Fruit fly (Drosophila melanogaster) whole organism, embryonic: ENCODE measurements around the gene Dtg.
A peak's percentile ranks its signal among the peaks of the same experiment; 100 is the strongest.

Experiments
- BtbVII ChIP-seq: fragments of 200-800 bp; sonication (Bioruptor generic); optimal IDR thresholded peaks from 3 replicates; lab custom pipeline; 2017; ENCODE audit warnings: missing biosample characterization, mild to moderate bottlenecking, missing genetic modification characterization
- Bteb2 ChIP-seq: fragments of 200-800 bp; sonication (Bioruptor generic); optimal IDR thresholded peaks from 2 replicates; lab custom pipeline; 2016; ENCODE audit warnings: missing biosample characterization, missing genetic modification characterization
- CG10543 ChIP-seq: fragments of 200-800 bp; sonication (Bioruptor generic); optimal IDR thresholded peaks from 3 replicates; lab custom pipeline; 2017; ENCODE audit warnings: missing biosample characterization, mild to moderate bottlenecking, missing genetic modification characterization, moderate library complexity
- CG11085 ChIP-seq: fragments of 200-800 bp; sonication (Bioruptor generic); IDR thresholded peaks from 2 replicates; pipeline ENCODE4 v1.3.6; 2022; ENCODE audit warnings: missing biosample characterization, missing genetic modification characterization
- CG12155 ChIP-seq: fragments of 200-800 bp; sonication (Bioruptor generic); optimal IDR thresholded peaks from 3 replicates; lab custom pipeline; 2016; ENCODE audit warnings: missing biosample characterization, missing genetic modification characterization
- CG12219 ChIP-seq: fragments of 200-800 bp; sonication (Bioruptor generic); optimal IDR thresholded peaks from 3 replicates; lab custom pipeline; 2018; ENCODE audit warnings: missing biosample characterization, mild to moderate bottlenecking, missing genetic modification characterization
- CG12769 ChIP-seq: fragments of 200-800 bp; sonication (Bioruptor generic); optimal IDR thresholded peaks from 2 replicates; lab custom pipeline; 2019; ENCODE audit warnings: missing biosample characterization, mild to moderate bottlenecking, missing genetic modification characterization, moderate library complexity
- CG13123 ChIP-seq: fragments of 200-800 bp; sonication (Bioruptor generic); optimal IDR thresholded peaks from 2 replicates; lab custom pipeline; 2016; ENCODE audit warnings: missing biosample characterization, missing genetic modification characterization
- CG13296 ChIP-seq: fragments of 200-800 bp; sonication (Bioruptor generic); optimal IDR thresholded peaks from 3 replicates; lab custom pipeline; 2018; ENCODE audit warnings: missing biosample characterization, mild to moderate bottlenecking, missing genetic modification characterization
- CG14014 ChIP-seq: fragments of 200-800 bp; sonication (Bioruptor generic); IDR thresholded peaks from 2 replicates; pipeline ENCODE4 v1.3.6; 2022; ENCODE audit warnings: missing biosample characterization, missing genetic modification characterization
- CG17186 ChIP-seq: fragments of 200-800 bp; sonication (Bioruptor generic); optimal IDR thresholded peaks from 3 replicates; lab custom pipeline; 2017; ENCODE audit warnings: missing biosample characterization, missing genetic modification reagents, missing genetic modification characterization
- CG17328 ChIP-seq: fragments of 200-800 bp; sonication (Bioruptor generic); IDR thresholded peaks from 2 replicates; pipeline ENCODE4 v1.3.6; 2022; ENCODE audit warnings: missing biosample characterization, missing genetic modification characterization
- CG1792 ChIP-seq: fragments of 200-800 bp; sonication (Bioruptor generic); optimal IDR thresholded peaks from 2 replicates; lab custom pipeline; 2016; ENCODE audit warnings: missing biosample characterization, missing genetic modification characterization
- CG2129 ChIP-seq: fragments of 200-800 bp; sonication (Bioruptor generic); IDR thresholded peaks from 2 replicates; pipeline ENCODE4 v1.3.6; 2022; ENCODE audit warnings: missing biosample characterization, missing genetic modification characterization; ENCODE audit not compliant: partially characterized antibody
- CG2875 ChIP-seq: fragments of 200-800 bp; sonication (Bioruptor generic); optimal IDR thresholded peaks from 2 replicates; lab custom pipeline; 2017; ENCODE audit warnings: missing biosample characterization, mild to moderate bottlenecking, missing genetic modification characterization, missing genetic modification reagents
- CG3281 ChIP-seq: fragments of 200-800 bp; sonication (Bioruptor generic); optimal IDR thresholded peaks from 3 replicates; lab custom pipeline; 2017; ENCODE audit warnings: missing biosample characterization, mild to moderate bottlenecking, missing genetic modification characterization
- CG33213 ChIP-seq: fragments of 200-800 bp; sonication (Bioruptor generic); optimal IDR thresholded peaks from 3 replicates; lab custom pipeline; 2016; ENCODE audit warnings: missing biosample characterization, missing genetic modification characterization
- CG5245 ChIP-seq: fragments of 200-800 bp; sonication (Bioruptor generic); optimal IDR thresholded peaks from 3 replicates; lab custom pipeline; 2016; ENCODE audit warnings: missing biosample characterization, missing genetic modification characterization
- CG7372 ChIP-seq: fragments of 200-800 bp; sonication (Bioruptor generic); IDR thresholded peaks from 2 replicates; pipeline ENCODE4 v1.3.6; 2022; ENCODE audit warnings: missing biosample characterization, missing genetic modification characterization
- CG7839 ChIP-seq: fragments of 200-800 bp; sonication (Bioruptor generic); optimal IDR thresholded peaks from 3 replicates; lab custom pipeline; 2018; ENCODE audit warnings: missing biosample characterization, mild to moderate bottlenecking, missing genetic modification characterization, moderate library complexity
- Dad ChIP-seq: fragments of 200-800 bp; sonication (Bioruptor generic); optimal IDR thresholded peaks from 3 replicates; lab custom pipeline; 2016; ENCODE audit warnings: missing biosample characterization, missing genetic modification characterization
- ERR ChIP-seq: fragments of 200-800 bp; sonication (Bioruptor generic); optimal IDR thresholded peaks from 2 replicates; lab custom pipeline; 2016; ENCODE audit warnings: missing biosample characterization, missing genetic modification characterization
- Eip74EF ChIP-seq, 2 experiments: fragments of 200-800 bp in 1 of 2; fragments of >200 bp in 1 of 2; sonication (Bioruptor generic) in 1 of 2; optimal IDR thresholded peaks; 2 replicates each; lab custom pipeline; 2017 to 2019; ENCODE audit warnings: missing biosample characterization in 2 of 2, missing genetic modification characterization in 2 of 2, mild to moderate bottlenecking in 1 of 2, moderate library complexity in 1 of 2
- Fer2 ChIP-seq: fragments of 200-800 bp; sonication (Bioruptor generic); optimal IDR thresholded peaks from 2 replicates; lab custom pipeline; 2018; ENCODE audit warnings: missing biosample characterization, mild to moderate bottlenecking, missing genetic modification characterization, moderate library complexity
- Hand ChIP-seq: fragments of 200-800 bp; sonication (Bioruptor generic); optimal IDR thresholded peaks from 2 replicates; lab custom pipeline; 2017; ENCODE audit warnings: mild to moderate bottlenecking, missing biosample characterization, missing genetic modification reagents, missing genetic modification characterization
- Hr78 ChIP-seq, 2 experiments: fragments of 200-800 bp in 1 of 2; fragments of >200 bp in 1 of 2; sonication (Bioruptor generic) in 1 of 2; optimal IDR thresholded peaks; 2 replicates each; lab custom pipeline; 2017 to 2019; ENCODE audit warnings: missing biosample characterization in 2 of 2, missing genetic modification characterization in 2 of 2, mild to moderate bottlenecking in 1 of 2, moderate library complexity in 1 of 2
- Lhr ChIP-seq: fragments of 200-800 bp; sonication (Bioruptor generic); optimal IDR thresholded peaks from 3 replicates; lab custom pipeline; 2017; ENCODE audit warnings: mild to moderate bottlenecking, missing biosample characterization, missing genetic modification reagents, missing genetic modification characterization
- Med ChIP-seq: fragments of 200-800 bp; sonication (Bioruptor generic); peaks from one replicate; lab custom pipeline; 2016; ENCODE audit warnings: missing biosample characterization, missing genetic modification characterization, mild to moderate bottlenecking, inconsistent platforms, moderate library complexity
- Mrtf ChIP-seq: fragments of 200-800 bp; sonication (Bioruptor generic); IDR thresholded peaks from 3 replicates; pipeline ENCODE4 v1.3.6; 2022; ENCODE audit warnings: missing biosample characterization, missing genetic modification characterization
- NFAT ChIP-seq: fragments of 200-800 bp; sonication (Bioruptor generic); IDR thresholded peaks from 2 replicates; pipeline ENCODE4 v1.3.6; 2022; ENCODE audit warnings: missing biosample characterization, missing genetic modification characterization
- Nf-YC ChIP-seq: fragments of 200-800 bp; optimal IDR thresholded peaks from 3 replicates; lab custom pipeline; 2019; ENCODE audit warnings: missing biosample characterization, mild to moderate bottlenecking, missing genetic modification characterization, moderate library complexity
- PHDP ChIP-seq: fragments of 200-800 bp; sonication (Bioruptor generic); optimal IDR thresholded peaks from 3 replicates; lab custom pipeline; 2018; ENCODE audit warnings: missing biosample characterization, mild to moderate bottlenecking, missing genetic modification characterization, moderate library complexity
- Pdp1 ChIP-seq, 2 experiments: fragments of 200-800 bp; sonication (Bioruptor generic); optimal IDR thresholded peaks; 3 replicates each; lab custom pipeline; 2016; ENCODE audit warnings: missing biosample characterization in 2 of 2, missing genetic modification characterization in 2 of 2, mild to moderate bottlenecking in 1 of 2, moderate library complexity in 1 of 2
- Ptx1 ChIP-seq: fragments of 200-800 bp; sonication (Bioruptor generic); IDR thresholded peaks from 2 replicates; pipeline ENCODE4 v1.3.6; 2022; ENCODE audit warnings: missing biosample characterization, missing genetic modification characterization
- Six4 ChIP-seq: fragments of 200-800 bp; sonication (Bioruptor generic); optimal IDR thresholded peaks from 2 replicates; lab custom pipeline; 2016; ENCODE audit warnings: missing biosample characterization, missing genetic modification characterization
- ac ChIP-seq: fragments of 200-800 bp; sonication (Bioruptor generic); optimal IDR thresholded peaks from 3 replicates; lab custom pipeline; 2017; ENCODE audit warnings: missing biosample characterization, mild to moderate bottlenecking, missing genetic modification characterization
- cg ChIP-seq: fragments of 200-800 bp; sonication (Bioruptor generic); optimal IDR thresholded peaks from 3 replicates; lab custom pipeline; 2019; ENCODE audit warnings: missing biosample characterization, mild to moderate bottlenecking, missing genetic modification characterization, moderate library complexity
- ems ChIP-seq: fragments of 200-800 bp; sonication (Bioruptor generic); optimal IDR thresholded peaks from 3 replicates; lab custom pipeline; 2016; ENCODE audit warnings: missing biosample characterization, missing genetic modification characterization
- fu2 ChIP-seq: fragments of 200-800 bp; sonication (Bioruptor generic); optimal IDR thresholded peaks from 2 replicates; lab custom pipeline; 2016; ENCODE audit warnings: missing biosample characterization, missing genetic modification characterization
- grn ChIP-seq: fragments of 200-800 bp; sonication (Bioruptor generic); optimal IDR thresholded peaks from 3 replicates; lab custom pipeline; 2017; ENCODE audit warnings: missing biosample characterization, missing genetic modification characterization
- h ChIP-seq: fragments of >200 bp; optimal IDR thresholded peaks from 2 replicates; lab custom pipeline; 2017
- lmd ChIP-seq: fragments of 200-800 bp; sonication (Bioruptor generic); IDR thresholded peaks from 2 replicates; pipeline ENCODE4 v1.3.6; 2022; ENCODE audit warnings: missing biosample characterization, missing genetic modification characterization
- lov ChIP-seq, 2 experiments: fragments of 200-800 bp in 1 of 2; fragments of >200 bp in 1 of 2; sonication (Bioruptor generic) in 1 of 2; IDR thresholded peaks in 1 of 2; optimal IDR thresholded peaks in 1 of 2; 2 replicates in 1 of 2; 3 replicates in 1 of 2; pipeline versions ENCODE4 v1.3.6 to Lab custom; 2017 to 2022; ENCODE audit warnings: missing biosample characterization in 1 of 2, missing genetic modification characterization in 1 of 2
- psq ChIP-seq: fragments of 200-800 bp; sonication (Bioruptor generic); optimal IDR thresholded peaks from 2 replicates; lab custom pipeline; 2017; ENCODE audit warnings: missing biosample characterization, missing genetic modification characterization
- pum ChIP-seq: fragments of 200-800 bp; sonication (Bioruptor generic); optimal IDR thresholded peaks from 2 replicates; lab custom pipeline; 2016; ENCODE audit warnings: missing biosample characterization, missing genetic modification characterization
- sqz ChIP-seq: fragments of 200-800 bp; sonication (Bioruptor generic); optimal IDR thresholded peaks from 3 replicates; lab custom pipeline; 2018; ENCODE audit warnings: missing biosample characterization, mild to moderate bottlenecking, missing genetic modification characterization
- stc ChIP-seq: fragments of 200-800 bp; sonication (Bioruptor generic); IDR thresholded peaks from 2 replicates; pipeline ENCODE4 v1.3.6; 2022; ENCODE audit warnings: missing biosample characterization, missing genetic modification characterization
- tgo ChIP-seq: fragments of 200-800 bp; sonication (Bioruptor generic); IDR thresholded peaks from 3 replicates; pipeline ENCODE4 v1.3.6; 2022; ENCODE audit warnings: missing biosample characterization, missing genetic modification characterization
- unc-4 ChIP-seq: fragments of 200-800 bp; sonication (Bioruptor generic); IDR thresholded peaks from 2 replicates; pipeline ENCODE4 v1.3.6; 2022; ENCODE audit warnings: missing biosample characterization, missing genetic modification characterization; ENCODE audit not compliant: partially characterized antibody
- usp ChIP-seq: fragments of >200 bp; optimal IDR thresholded peaks from 2 replicates; lab custom pipeline; 2017; ENCODE audit warnings: missing biosample characterization, missing genetic modification characterization
- wdn ChIP-seq: fragments of 200-800 bp; sonication (Bioruptor generic); IDR thresholded peaks from 2 replicates; pipeline ENCODE4 v1.3.6; 2022; ENCODE audit warnings: missing biosample characterization, missing genetic modification characterization
- zen ChIP-seq: fragments of 200-800 bp; sonication (Bioruptor generic); optimal IDR thresholded peaks from 3 replicates; lab custom pipeline; 2018; ENCODE audit warnings: missing biosample characterization, mild to moderate bottlenecking, missing genetic modification characterization, moderate library complexity

Dtg gene

dm6 chr3R:12701257-12701656 lies 53.4 kb downstream of the Dtg start (continued):
- TF ChIP-seq CG2875 (GFP tag; lab: Kevin White, UChicago) (peak; percentile 26), Lhr (GFP tag; lab: Kevin White, UChicago) (no peak), CG13123 (GFP tag; lab: Kevin White, UChicago) (no peak), CG10543 (no peak), lov (optimal IDR thresholded peaks at IDR 0.05; lab: Kevin White, UChicago) (no peak), lov (GFP tag; IDR thresholded peaks at IDR 0.05; lab: Robert Waterston, UW) (no peak), Eip74EF (GFP tag; optimal IDR thresholded peaks at IDR 0.05; lab: Kevin White, UChicago) (peak in 1 of 2 experiments; percentile 15), ems (no peak), CG3281 (GFP tag; lab: Kevin White, UChicago) (no peak), Pdp1 (GFP tag; optimal IDR thresholded peaks at IDR 0.05; lab: Kevin White, UChicago) (no peak), CG17328 (GFP tag; lab: Robert Waterston, UW) (peak; percentile 16; the same call in 1 of the 2 replicates), pum (no peak), CG1792 (GFP tag; lab: Kevin White, UChicago) (no peak), CG5245 (GFP tag; lab: Kevin White, UChicago) (no peak), CG13296 (no peak), lmd (GFP tag; lab: Robert Waterston, UW) (no peak), CG12219 (GFP tag; lab: Kevin White, UChicago) (no peak), NFAT (no peak), PHDP (no peak), unc-4 (GFP tag; lab: Robert Waterston, UW) (no peak), CG33213 (GFP tag; lab: Kevin White, UChicago) (no peak), Bteb2 (GFP tag; lab: Kevin White, UChicago) (no peak), Hand (no peak), ac (GFP tag; lab: Kevin White, UChicago) (no peak), Dad (GFP tag; lab: Kevin White, UChicago) (no peak), psq (GFP tag; lab: Kevin White, UChicago) (no peak), CG7372 (GFP tag; lab: Robert Waterston, UW) (no peak), stc (GFP tag; lab: Robert Waterston, UW) (no peak), sqz (GFP tag; lab: Kevin White, UChicago) (no peak), tgo (GFP tag; lab: Robert Waterston, UW) (no peak), Six4 (GFP tag; lab: Kevin White, UChicago) (no peak), CG11085 (GFP tag; lab: Robert Waterston, UW) (no peak), CG12769 (no peak), zen (tag; lab: Kevin White, UChicago) (no peak), Fer2 (tag; lab: Kevin White, UChicago) (no peak), Mrtf (no peak), grn (GFP tag; lab: Kevin White, UChicago) (no peak), usp (GFP tag; lab: Kevin White, UChicago) (no peak), BtbVII (GFP tag; lab: Kevin White, UChicago) (no peak), CG2129 (GFP tag; lab: Robert Waterston, UW) (no peak), CG14014 (GFP tag; lab: Robert Waterston, UW) (no peak), CG7839 (tag; lab: Kevin White, UChicago) (no peak), ERR (GFP tag; lab: Kevin White, UChicago) (no peak), Hr78 (GFP tag; optimal IDR thresholded peaks at IDR 0.05; lab: Kevin White, UChicago) (no peak), CG17186 (GFP tag; lab: Kevin White, UChicago) (no peak), fu2 (GFP tag; lab: Kevin White, UChicago) (no peak), Ptx1 (GFP tag; lab: Robert Waterston, UW) (no peak), Nf-YC (tag; lab: Kevin White, UChicago) (no peak), wdn (no peak), CG12155 (GFP tag; lab: Kevin White, UChicago) (no peak), h (no peak), Med (GFP tag; lab: Kevin White, UChicago) (peak; percentile 35), cg (GFP tag; lab: Kevin White, UChicago) (no peak)
